ENCODE assay signal across 1 worm cellular context in genomic region chrII:4183979-4184378, ce11.
TF ChIP-seq lines count a peak whose summit lies in the region.

No protein-coding gene starts in this region.

TF ChIP-seq in whole organism, L1 larva, 84 proteins besides CTCF, POLR2A, EP300 and RAD21 (continued from another document):
- no peak for TF ChIP-seq tlp-1 (tag; optimal IDR thresholded peaks at IDR 0.05; lab: Kevin White, UChicago)
TF ChIP-seq in whole organism, L1 larva: peak in this region for 11.
